Worm (Caenorhabditis elegans) whole organism, L4 larva: Measurements from ENCODE around the gene str-87.

ENCODE experiments used
- F26F4.8 ChIP-seq: fragments of 200-800 bp; sonication (Bioruptor generic); conservative IDR thresholded peaks from 2 replicates; pipeline ENCODE4 v1.3.6; 2022; ENCODE audit warnings: missing genetic modification characterization, missing compliant biosample characterization
- F44E2.7 ChIP-seq: fragments of 200-800 bp; sonication (Bioruptor generic); IDR thresholded peaks from 2 replicates; pipeline ENCODE4 v2.1.2; 2022; ENCODE audit warnings: missing genetic modification characterization, missing compliant biosample characterization
- F49E8.2 ChIP-seq: sonication (generic microtip); optimal IDR thresholded peaks from 2 replicates; lab custom pipeline; 2016; ENCODE audit warnings: missing compliant biosample characterization, mild to moderate bottlenecking, missing genetic modification characterization, borderline replicate concordance
- Y48G9A.11 ChIP-seq: fragments of 200-800 bp; sonication (Bioruptor generic); IDR thresholded peaks from 2 replicates; pipeline ENCODE4 v1.3.6; 2022; ENCODE audit warnings: missing genetic modification reagents, missing genetic modification characterization, missing compliant biosample characterization
- aly-2 ChIP-seq: sonication (generic microtip); optimal IDR thresholded peaks from 2 replicates; lab custom pipeline; 2018; ENCODE audit warnings: missing biosample characterization, missing genetic modification characterization
- attf-4 ChIP-seq: sonication (generic microtip); optimal IDR thresholded peaks from 3 replicates; lab custom pipeline; 2017; ENCODE audit warnings: missing biosample characterization, missing genetic modification characterization
- ceh-44 ChIP-seq: fragments of 200-800 bp; sonication (Bioruptor generic); IDR thresholded peaks from 2 replicates; pipeline ENCODE4 v1.3.6; 2022; ENCODE audit warnings: missing genetic modification reagents, missing genetic modification characterization, missing compliant biosample characterization
- cey-2 ChIP-seq: sonication (generic microtip); optimal IDR thresholded peaks from 3 replicates; lab custom pipeline; 2017; ENCODE audit warnings: missing genetic modification characterization, mild to moderate bottlenecking, missing compliant biosample characterization, antibody characterized with exemption, borderline replicate concordance; ENCODE audit not compliant: insufficient read depth
- daf-12 ChIP-seq: fragments of 150-350 bp; optimal IDR thresholded peaks from 2 replicates; lab custom pipeline; 2014; ENCODE audit warnings: missing biosample characterization, missing genetic modification reagents, missing genetic modification characterization
- daf-16 ChIP-seq, 3 experiments: sonication (generic microtip); optimal IDR thresholded peaks; 2 replicates each; lab custom pipeline; 2016 to 2017; ENCODE audit warnings: missing genetic modification characterization in 3 of 3, missing genetic modification reagents in 3 of 3, mild to moderate bottlenecking in 2 of 3, missing compliant biosample characterization in 2 of 3, missing biosample characterization in 1 of 3, moderate library complexity in 1 of 3
- daf-8 ChIP-seq: fragments of 200-800 bp; sonication (Bioruptor generic); IDR thresholded peaks from 2 replicates; pipeline ENCODE4 v1.3.6; 2022; ENCODE audit warnings: missing genetic modification characterization, missing compliant biosample characterization
- dmd-6 ChIP-seq: fragments of 200-800 bp; sonication (Bioruptor generic); IDR thresholded peaks from 2 replicates; pipeline ENCODE4 v1.3.6; 2022; ENCODE audit warnings: missing genetic modification reagents, missing genetic modification characterization, missing compliant biosample characterization
- duxl-1 ChIP-seq: sonication (generic microtip); optimal IDR thresholded peaks from 2 replicates; lab custom pipeline; 2016; ENCODE audit warnings: mild to moderate bottlenecking, missing genetic modification characterization, moderate library complexity, missing compliant biosample characterization; ENCODE audit not compliant: poor library complexity
- dve-1 ChIP-seq: sonication (generic microtip); optimal IDR thresholded peaks from 2 replicates; lab custom pipeline; 2017; ENCODE audit warnings: antibody characterized with exemption, mild to moderate bottlenecking, missing genetic modification characterization, missing compliant biosample characterization; ENCODE audit not compliant: insufficient read depth
- egl-43 ChIP-seq: fragments of 200-800 bp; sonication (Bioruptor generic); IDR thresholded peaks from 2 replicates; pipeline ENCODE4 v1.3.6; 2022; ENCODE audit warnings: missing genetic modification reagents, missing genetic modification characterization, missing compliant biosample characterization
- hlh-11 ChIP-seq: fragments of 200-800 bp; sonication (Bioruptor generic); optimal IDR thresholded peaks from 2 replicates; lab custom pipeline; 2018; ENCODE audit warnings: mild to moderate bottlenecking, missing genetic modification characterization, missing compliant biosample characterization
- hlh-30 ChIP-seq: sonication (generic microtip); optimal IDR thresholded peaks from 2 replicates; lab custom pipeline; 2017; ENCODE audit warnings: antibody characterized with exemption, mild to moderate bottlenecking, missing genetic modification characterization, missing compliant biosample characterization; ENCODE audit not compliant: insufficient read depth
- lin-1 ChIP-seq: fragments of 200-800 bp; sonication (Bioruptor generic); IDR thresholded peaks from 2 replicates; pipeline ENCODE4 v1.3.6; 2022; ENCODE audit warnings: missing genetic modification reagents, missing genetic modification characterization, missing compliant biosample characterization
- madf-5 ChIP-seq, 2 experiments: fragments of 200-800 bp; sonication (Bioruptor generic); IDR thresholded peaks; 2 replicates each; pipeline ENCODE4 v1.3.6; 2022; ENCODE audit warnings: missing compliant biosample characterization in 2 of 2, missing genetic modification characterization in 2 of 2
- madf-9 ChIP-seq: fragments of 200-800 bp; sonication (Bioruptor generic); conservative IDR thresholded peaks from 2 replicates; pipeline ENCODE4 v1.3.6; 2022; ENCODE audit warnings: missing genetic modification reagents, missing genetic modification characterization, missing compliant biosample characterization
- mdl-1 ChIP-seq, 2 experiments: fragments of 150-350 bp in 1 of 2; sonication (generic microtip) in 1 of 2; optimal IDR thresholded peaks; 2 replicates each; lab custom pipeline; 2014 to 2017; ENCODE audit warnings: missing biosample characterization in 2 of 2, missing genetic modification characterization in 2 of 2
- mes-2 ChIP-seq: sonication (generic microtip); optimal IDR thresholded peaks from 2 replicates; lab custom pipeline; 2016; ENCODE audit warnings: missing genotype, mild to moderate bottlenecking, missing genetic modification characterization, missing compliant biosample characterization; ENCODE audit not compliant: poor library complexity, severe bottlenecking
- mxl-3 ChIP-seq: fragments of 200-800 bp; sonication (Bioruptor generic); optimal IDR thresholded peaks from 2 replicates; lab custom pipeline; 2018; ENCODE audit warnings: mild to moderate bottlenecking, missing genetic modification characterization, missing compliant biosample characterization
- nhr-102 ChIP-seq: sonication (generic microtip); optimal IDR thresholded peaks from 2 replicates; lab custom pipeline; 2016; ENCODE audit warnings: mild to moderate bottlenecking, missing genetic modification characterization, moderate library complexity, missing compliant biosample characterization
- nhr-11 ChIP-seq: fragments of 150-350 bp; optimal IDR thresholded peaks from 2 replicates; lab custom pipeline; 2014; ENCODE audit warnings: missing biosample characterization, missing genetic modification characterization
- nhr-25 ChIP-seq: sonication (generic microtip); optimal IDR thresholded peaks from 2 replicates; lab custom pipeline; 2017; ENCODE audit warnings: missing genetic modification characterization, mild to moderate bottlenecking, missing compliant biosample characterization, antibody characterized with exemption, moderate library complexity, borderline replicate concordance; ENCODE audit not compliant: insufficient read depth
- nhr-28 ChIP-seq: fragments of 150-350 bp; optimal IDR thresholded peaks from 2 replicates; lab custom pipeline; 2014; ENCODE audit warnings: missing biosample characterization, missing genetic modification characterization
- nhr-6 ChIP-seq: fragments of 150-350 bp; optimal IDR thresholded peaks from 2 replicates; lab custom pipeline; 2014; ENCODE audit warnings: missing biosample characterization, missing genetic modification characterization
- pha-4 ChIP-seq, 2 experiments: fragments of 150-350 bp in 1 of 2; fragments of 200-800 bp in 1 of 2; sonication (Bioruptor generic) in 1 of 2; IDR thresholded peaks in 1 of 2; optimal IDR thresholded peaks in 1 of 2; 2 replicates each; pipeline versions ENCODE4 v1.3.6 to Lab custom; 2014 to 2022; ENCODE audit warnings: missing genetic modification characterization in 2 of 2, missing genetic modification reagents in 2 of 2, missing biosample characterization in 1 of 2, missing compliant biosample characterization in 1 of 2
- php-3 ChIP-seq: fragments of 200-800 bp; sonication (Bioruptor generic); IDR thresholded peaks from 2 replicates; pipeline ENCODE4 v1.3.6; 2022; ENCODE audit warnings: missing genetic modification reagents, missing genetic modification characterization, missing compliant biosample characterization
- tra-1 ChIP-seq: fragments of 200-800 bp; sonication (Bioruptor generic); IDR thresholded peaks from 2 replicates; pipeline ENCODE4 v1.3.6; 2022; ENCODE audit warnings: missing genetic modification reagents, missing genetic modification characterization, missing compliant biosample characterization
- unc-39 ChIP-seq: sonication (generic microtip); optimal IDR thresholded peaks from 2 replicates; lab custom pipeline; 2017; ENCODE audit warnings: missing biosample characterization, missing genetic modification characterization
- unc-62 ChIP-seq, 3 experiments: fragments of 150-350 bp in 1 of 3; sonication (generic microtip); optimal IDR thresholded peaks in 2 of 3; peaks in 1 of 3; 1 replicate in 1 of 3; 2 replicates in 2 of 3; lab custom pipeline; 2014 to 2017; ENCODE audit warnings: missing biosample characterization in 3 of 3, missing genetic modification characterization in 3 of 3, missing genetic modification reagents in 3 of 3, missing genotype in 1 of 3
- ztf-11 ChIP-seq: fragments of 150-350 bp; optimal IDR thresholded peaks from 2 replicates; lab custom pipeline; 2014; ENCODE audit warnings: missing biosample characterization, missing genetic modification characterization

Gene str-87

ce11 chrV:8956387-8957095, 31.5 kb downstream of the str-87 start, which contains the start of gene ttc-17 (continued):
- TF ChIP-seq nhr-25, result peak; percentile 69
- TF ChIP-seq Y48G9A.11 (GFP tag; lab: Robert Waterston, UW), result no peak
- no peak for TF ChIP-seq cey-2 (tag; lab: Kevin White, UChicago)
- no peak for TF ChIP-seq egl-43 (GFP tag; lab: Robert Waterston, UW)
- TF ChIP-seq mes-2 (tag; lab: Kevin White, UChicago), result no peak

ce11 chrV:8949873-8950272, 38.1 kb downstream of the str-87 start:
- no peak for TF ChIP-seq unc-39 (tag; lab: Kevin White, UChicago)
- no peak for TF ChIP-seq egl-43 (GFP tag; lab: Robert Waterston, UW)
- no peak for TF ChIP-seq daf-12 (tag; lab: Kevin White, UChicago)
- TF ChIP-seq ceh-44 (GFP tag; lab: Robert Waterston, UW), result no peak
- TF ChIP-seq ztf-11 (tag; lab: Kevin White, UChicago), result no peak
- TF ChIP-seq aly-2 (tag; lab: Kevin White, UChicago), result no peak
- 0 out of 2 replicates have a peak, but pooled peaks have one; percentile 20 for TF ChIP-seq madf-9 (GFP tag; lab: Robert Waterston, UW)
- TF ChIP-seq daf-8 (GFP tag; lab: Robert Waterston, UW), result no peak
- TF ChIP-seq madf-5 (GFP tag; IDR thresholded peaks at IDR 0.05; lab: Robert Waterston, UW), result no peak
- TF ChIP-seq pha-4 (GFP tag; IDR thresholded peaks at IDR 0.05; lab: Robert Waterston, UW), result no peak
- no peak for TF ChIP-seq pha-4 (tag; optimal IDR thresholded peaks at IDR 0.05; lab: Kevin White, UChicago)
- TF ChIP-seq attf-4 (tag; lab: Kevin White, UChicago), result no peak
- TF ChIP-seq unc-62 (GFP tag; optimal IDR thresholded peaks at IDR 0.05 in 1 of 2; lab: Kevin White, UChicago), result peak in 1 of 2 experiments; percentile 95
- TF ChIP-seq unc-62 (tag; optimal IDR thresholded peaks at IDR 0.05; lab: Kevin White, UChicago), result no peak
- 0 out of 2 replicates have a peak, but pooled peaks have one; percentile 17 for TF ChIP-seq php-3
- TF ChIP-seq mes-2 (tag; lab: Kevin White, UChicago), result no peak

ce11 chrV:8948996-8949395, 39.0 kb downstream of the str-87 start:
- peak; percentile 6 for TF ChIP-seq nhr-102 (tag; lab: Kevin White, UChicago)
- TF ChIP-seq nhr-28 (tag; lab: Kevin White, UChicago), result peak; percentile 43
- TF ChIP-seq nhr-6 (tag; lab: Kevin White, UChicago), result no peak
- TF ChIP-seq dve-1 (tag; lab: Kevin White, UChicago), result peak; percentile 72
- TF ChIP-seq daf-16 (GFP tag; optimal IDR thresholded peaks at IDR 0.05; lab: Kevin White, UChicago), result no peak
- TF ChIP-seq daf-16 (tag; optimal IDR thresholded peaks at IDR 0.05; lab: Kevin White, UChicago), result peak; percentile 68
- peak; percentile 75 for TF ChIP-seq php-3
- peak in 1 of 2 experiments; percentile 30 for TF ChIP-seq mdl-1 (tag; optimal IDR thresholded peaks at IDR 0.05; lab: Kevin White, UChicago)
- no peak for TF ChIP-seq nhr-11 (tag; lab: Kevin White, UChicago)
- no peak for TF ChIP-seq duxl-1 (tag; lab: Kevin White, UChicago)
- TF ChIP-seq F49E8.2 (tag; lab: Kevin White, UChicago), result no peak
- TF ChIP-seq F44E2.7 (GFP tag; lab: Robert Waterston, UW), result no peak
- TF ChIP-seq F26F4.8 (GFP tag; lab: Robert Waterston, UW), result no peak
- 0 out of 2 replicates have a peak, but pooled peaks have one; percentile 52 for TF ChIP-seq tra-1 (GFP tag; lab: Robert Waterston, UW)
- peak in 1 of 2 experiments; percentile 63 for TF ChIP-seq unc-62 (GFP tag; optimal IDR thresholded peaks at IDR 0.05 in 1 of 2; lab: Kevin White, UChicago)
- no peak for TF ChIP-seq unc-62 (tag; optimal IDR thresholded peaks at IDR 0.05; lab: Kevin White, UChicago)
- TF ChIP-seq hlh-30 (tag; lab: Kevin White, UChicago), result peak; percentile 76
- TF ChIP-seq mxl-3 (GFP tag; lab: Kevin White, UChicago), result peak; percentile 34
- peak; percentile 72; the same call in 1 of the 2 replicates for TF ChIP-seq lin-1 (GFP tag; lab: Robert Waterston, UW)
- peak; percentile 82 for TF ChIP-seq dmd-6
- TF ChIP-seq hlh-11 (tag; lab: Kevin White, UChicago), result peak; percentile 80
- no peak for TF ChIP-seq daf-12 (tag; lab: Kevin White, UChicago)
